Worm (Caenorhabditis elegans) whole organism, L2 larva: ENCODE results near the gene Y42G9A.2.

ENCODE experiments used
- C34F6.9 ChIP-seq: fragments of 150-350 bp; optimal IDR thresholded peaks from 2 replicates; lab custom pipeline; 2014; ENCODE audit warnings: missing biosample characterization, missing genetic modification characterization
- F13H6.1 ChIP-seq: sonication (generic microtip); optimal IDR thresholded peaks from 2 replicates; lab custom pipeline; 2016; ENCODE audit warnings: missing genetic modification characterization, missing compliant biosample characterization
- R02D3.7 ChIP-seq: fragments of 150-350 bp; optimal IDR thresholded peaks from 2 replicates; lab custom pipeline; 2014; ENCODE audit warnings: missing biosample characterization, missing genetic modification characterization
- Y55F3AM.14 ChIP-seq: fragments of 200-800 bp; sonication (Bioruptor generic); optimal IDR thresholded peaks from 2 replicates; lab custom pipeline; 2018; ENCODE audit warnings: mild to moderate bottlenecking, missing genetic modification characterization, missing compliant biosample characterization
- ZK546.5 ChIP-seq: sonication (generic microtip); optimal IDR thresholded peaks from 2 replicates; lab custom pipeline; 2017; ENCODE audit warnings: missing biosample characterization, missing genetic modification characterization
- aly-2 ChIP-seq: fragments of 150-350 bp; optimal IDR thresholded peaks from 2 replicates; lab custom pipeline; 2014; ENCODE audit warnings: missing biosample characterization, missing genetic modification characterization
- ceh-82 ChIP-seq: fragments of 150-350 bp; optimal IDR thresholded peaks from 2 replicates; lab custom pipeline; 2014; ENCODE audit warnings: missing biosample characterization, missing genetic modification characterization
- dmd-4 ChIP-seq: sonication (generic microtip); optimal IDR thresholded peaks from 2 replicates; lab custom pipeline; 2017; ENCODE audit warnings: missing biosample characterization, missing genetic modification characterization
- egl-27 ChIP-seq: sonication (generic microtip); optimal IDR thresholded peaks from 3 replicates; lab custom pipeline; 2017; ENCODE audit warnings: missing biosample characterization, missing genetic modification reagents, missing genetic modification characterization
- elt-1 ChIP-seq: fragments of 150-350 bp; optimal IDR thresholded peaks from 2 replicates; lab custom pipeline; 2014; ENCODE audit warnings: missing biosample characterization, missing genetic modification characterization
- elt-3 ChIP-seq: sonication (generic microtip); optimal IDR thresholded peaks from 2 replicates; lab custom pipeline; 2017; ENCODE audit warnings: missing biosample characterization, missing genetic modification characterization
- fos-1 ChIP-seq: fragments of 150-350 bp; optimal IDR thresholded peaks from 2 replicates; lab custom pipeline; 2014; ENCODE audit warnings: missing biosample characterization, missing genetic modification characterization
- gmeb-1 ChIP-seq: fragments of 150-350 bp; optimal IDR thresholded peaks from 2 replicates; lab custom pipeline; 2014; ENCODE audit warnings: missing biosample characterization, missing genetic modification characterization
- lin-11 ChIP-seq: fragments of 150-350 bp; sonication (generic microtip); optimal IDR thresholded peaks from 2 replicates; lab custom pipeline; 2014; ENCODE audit warnings: missing biosample characterization, missing genetic modification characterization, inconsistent platforms, mixed read lengths
- lin-13 ChIP-seq: fragments of 150-350 bp; optimal IDR thresholded peaks from 2 replicates; lab custom pipeline; 2014; ENCODE audit warnings: missing biosample characterization, missing genetic modification reagents, missing genetic modification characterization
- lsy-2 ChIP-seq, 2 experiments: fragments of 150-350 bp in 1 of 2; sonication (generic microtip) in 1 of 2; optimal IDR thresholded peaks; 2 replicates each; lab custom pipeline; 2014 to 2017; ENCODE audit warnings: missing biosample characterization in 2 of 2, missing genetic modification characterization in 2 of 2
- mdl-1 ChIP-seq, 2 experiments: fragments of 150-350 bp in 1 of 2; sonication (generic microtip) in 1 of 2; optimal IDR thresholded peaks; 2 replicates each; lab custom pipeline; 2017; ENCODE audit warnings: missing biosample characterization in 2 of 2, missing genetic modification characterization in 2 of 2
- nhr-10 ChIP-seq: sonication (generic microtip); optimal IDR thresholded peaks from 2 replicates; lab custom pipeline; 2017; ENCODE audit warnings: missing biosample characterization, missing genetic modification characterization
- nhr-21 ChIP-seq: fragments of 150-350 bp; optimal IDR thresholded peaks from 2 replicates; lab custom pipeline; 2014; ENCODE audit warnings: missing biosample characterization, missing genetic modification characterization
- nhr-237 ChIP-seq: fragments of 150-350 bp; optimal IDR thresholded peaks from 2 replicates; lab custom pipeline; 2014; ENCODE audit warnings: missing biosample characterization, missing genetic modification characterization
- nhr-6 ChIP-seq: fragments of 150-350 bp; optimal IDR thresholded peaks from 2 replicates; lab custom pipeline; 2014; ENCODE audit warnings: missing biosample characterization, missing genetic modification characterization
- peb-1 ChIP-seq: fragments of 150-350 bp; optimal IDR thresholded peaks from 2 replicates; lab custom pipeline; 2014; ENCODE audit warnings: missing biosample characterization, missing genetic modification characterization
- sem-4 ChIP-seq: fragments of 150-350 bp; optimal IDR thresholded peaks from 2 replicates; lab custom pipeline; 2014; ENCODE audit warnings: missing biosample characterization, missing genetic modification reagents, missing genetic modification characterization
- skn-1 ChIP-seq: sonication (generic microtip); optimal IDR thresholded peaks from 2 replicates; lab custom pipeline; 2017; ENCODE audit warnings: missing biosample characterization, missing genetic modification characterization
- sma-3 ChIP-seq: sonication (generic microtip); optimal IDR thresholded peaks from 2 replicates; lab custom pipeline; 2016; ENCODE audit warnings: missing genetic modification reagents, missing genetic modification characterization, missing compliant biosample characterization
- sma-9 ChIP-seq, 2 experiments: fragments of 150-350 bp in 1 of 2; sonication (generic microtip) in 1 of 2; optimal IDR thresholded peaks; 2 replicates each; lab custom pipeline; 2014 to 2016; ENCODE audit warnings: missing genetic modification characterization in 2 of 2, mild to moderate bottlenecking in 1 of 2, missing biosample characterization in 1 of 2, missing compliant biosample characterization in 1 of 2, missing genetic modification reagents in 1 of 2, moderate library complexity in 1 of 2
- snpc-4 ChIP-seq: fragments of 150-350 bp; optimal IDR thresholded peaks from 2 replicates; lab custom pipeline; 2014; ENCODE audit warnings: missing biosample characterization, missing genetic modification characterization
- unc-39 ChIP-seq: fragments of 150-350 bp; optimal IDR thresholded peaks from 2 replicates; lab custom pipeline; 2014; ENCODE audit warnings: missing biosample characterization, missing genetic modification characterization
- unc-55 ChIP-seq: fragments of 150-350 bp; sonication (generic microtip); optimal IDR thresholded peaks from 3 replicates; lab custom pipeline; 2014; ENCODE audit warnings: missing biosample characterization, missing genetic modification reagents, missing genetic modification characterization
- unc-62 ChIP-seq: fragments of 150-350 bp; optimal IDR thresholded peaks from 2 replicates; lab custom pipeline; 2014; ENCODE audit warnings: missing biosample characterization, missing genetic modification reagents, missing genetic modification characterization
- zag-1 ChIP-seq: fragments of 150-350 bp; optimal IDR thresholded peaks from 2 replicates; lab custom pipeline; 2014; ENCODE audit warnings: missing biosample characterization, missing genetic modification characterization
- ztf-1 ChIP-seq: fragments of 200-800 bp; sonication (Bioruptor generic); conservative IDR thresholded peaks from 2 replicates; pipeline ENCODE4 v1.3.6; 2022; ENCODE audit warnings: missing genetic modification characterization, missing compliant biosample characterization
- ztf-11 ChIP-seq: sonication (generic microtip); optimal IDR thresholded peaks from 2 replicates; lab custom pipeline; 2017; ENCODE audit warnings: missing biosample characterization, missing genetic modification characterization
- ztf-4 ChIP-seq: fragments of 150-350 bp; optimal IDR thresholded peaks from 2 replicates; lab custom pipeline; 2014; ENCODE audit warnings: missing biosample characterization, missing genetic modification characterization

Y42G9A.2 gene

ce11 chrIII:6146797-6147196 is 1.2 kb upstream of the Y42G9A.2 start:
- TF ChIP-seq fos-1 (no peak), lin-13 (GFP tag; lab: Kevin White, UChicago) (no peak), ztf-1 (GFP tag; lab: Robert Waterston, UW) (no peak), ztf-11 (tag; lab: Kevin White, UChicago) (no peak), nhr-6 (tag; lab: Kevin White, UChicago) (no peak), aly-2 (no peak), C34F6.9 (tag; lab: Kevin White, UChicago) (no peak), gmeb-1 (tag; lab: Kevin White, UChicago) (no peak)

DNA sequence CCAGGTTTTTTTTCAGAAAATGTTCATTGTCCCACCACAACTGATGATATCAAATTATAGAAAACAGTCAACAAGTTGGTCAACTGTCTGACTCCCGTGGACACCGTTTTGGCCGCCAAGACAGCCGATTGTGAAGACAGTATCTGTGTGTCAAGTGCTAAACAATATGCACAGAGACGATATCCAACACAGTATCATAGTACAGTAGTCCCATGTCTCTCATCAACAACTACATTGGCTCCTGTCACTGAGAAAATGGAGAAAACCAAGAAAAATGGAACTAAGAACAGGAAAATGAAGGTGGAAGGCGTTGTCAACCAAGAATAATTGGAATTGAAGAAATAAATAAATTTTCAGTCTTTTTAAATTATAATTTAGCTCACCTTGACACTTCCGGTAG is 698 bp downstream of the Y42G9A.2 start:
- TF ChIP-seq ZK546.5 (tag; lab: Kevin White, UChicago), result no peak
- no peak for TF ChIP-seq peb-1 (tag; lab: Kevin White, UChicago)
- TF ChIP-seq zag-1, result no peak
- no peak for TF ChIP-seq sma-3 (GFP tag; lab: Kevin White, UChicago)
- no peak for TF ChIP-seq nhr-237
- TF ChIP-seq egl-27 (tag; lab: Kevin White, UChicago), result no peak
- no peak for TF ChIP-seq sem-4 (tag; lab: Kevin White, UChicago)
- TF ChIP-seq skn-1 (tag; lab: Kevin White, UChicago), result no peak
- no peak for TF ChIP-seq unc-39 (tag; lab: Kevin White, UChicago)
- no peak for TF ChIP-seq elt-1 (tag; lab: Kevin White, UChicago)
- TF ChIP-seq ztf-4 (tag; lab: Kevin White, UChicago), result no peak
- no peak for TF ChIP-seq F13H6.1
- TF ChIP-seq lin-11 (tag; lab: Kevin White, UChicago), result no peak
- no peak for TF ChIP-seq mdl-1 (tag; optimal IDR thresholded peaks at IDR 0.05; lab: Kevin White, UChicago)
- TF ChIP-seq nhr-10, result no peak
- no peak for TF ChIP-seq elt-3 (tag; lab: Kevin White, UChicago)
- no peak for TF ChIP-seq unc-55
- TF ChIP-seq ceh-82 (tag; lab: Kevin White, UChicago), result no peak
- TF ChIP-seq, all 48 proteins: peak for 0

ce11 chrIII:6149467-6150072 is 1.6 kb downstream of the Y42G9A.2 start, which contains the start of the genes wht-7 and Y42G9A.1:
TSS of gene wht-7 (minus strand) at chrIII:6149597.
TSS of gene Y42G9A.1 (plus strand) at chrIII:6149961.
- TF ChIP-seq lin-13 (GFP tag; lab: Kevin White, UChicago) (no peak), egl-27 (tag; lab: Kevin White, UChicago) (no peak), dmd-4 (no peak), snpc-4 (tag; lab: Kevin White, UChicago) (no peak), unc-62 (GFP tag; lab: Kevin White, UChicago) (no peak), fos-1 (peak; percentile 67), gmeb-1 (tag; lab: Kevin White, UChicago) (peak; percentile 10), R02D3.7 (no peak), sma-9 (GFP tag; optimal IDR thresholded peaks at IDR 0.05; lab: Kevin White, UChicago) (no peak), sma-9 (tag; optimal IDR thresholded peaks at IDR 0.05; lab: Kevin White, UChicago) (no peak), ceh-82 (tag; lab: Kevin White, UChicago) (no peak), ZK546.5 (tag; lab: Kevin White, UChicago) (no peak), lsy-2 (tag; optimal IDR thresholded peaks at IDR 0.05; lab: Kevin White, UChicago) (no peak), skn-1 (tag; lab: Kevin White, UChicago) (no peak), nhr-10 (no peak)

DNA sequence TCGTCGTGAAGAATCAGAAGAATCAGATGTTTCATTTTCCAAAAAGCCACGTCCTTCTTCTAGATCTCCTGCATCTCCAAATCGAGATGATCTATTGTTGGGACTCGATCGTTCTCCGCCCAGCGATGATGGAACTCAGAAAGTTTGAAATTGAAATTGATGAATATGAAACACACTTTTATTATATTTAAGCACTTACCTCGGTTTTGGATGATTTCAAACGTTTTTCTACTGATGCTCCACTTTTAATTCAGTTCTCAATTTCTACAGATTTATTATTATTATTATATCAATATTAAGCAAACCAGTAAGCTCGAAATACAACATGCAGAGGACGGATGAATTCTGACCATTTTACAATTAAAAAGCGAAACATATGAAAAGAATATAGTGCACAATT is 6.6 kb downstream of the Y42G9A.2 start:
- TF ChIP-seq Y55F3AM.14, result no peak
- TF ChIP-seq snpc-4 (tag; lab: Kevin White, UChicago), result no peak

DNA sequence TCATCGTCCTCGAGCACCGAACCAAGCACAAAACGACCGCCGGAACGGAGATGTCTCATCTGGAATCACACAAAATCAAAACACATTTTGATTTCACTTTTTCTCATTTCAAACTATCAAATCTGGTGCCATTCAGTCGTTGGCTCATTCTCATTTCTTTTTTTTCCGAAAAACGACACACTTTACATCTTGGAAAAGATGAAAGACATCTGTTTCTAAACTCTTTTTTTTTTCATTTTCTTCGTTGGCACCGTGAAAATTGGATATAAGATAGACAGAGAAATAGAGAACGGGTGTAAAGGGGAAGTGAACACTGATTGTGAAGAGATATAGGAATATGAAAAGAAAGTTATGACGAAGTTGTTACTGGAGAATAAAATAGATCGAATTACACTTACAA is 7.8 kb downstream of the Y42G9A.2 start:
- peak; percentile 23 for TF ChIP-seq F13H6.1
- no peak for TF ChIP-seq sma-9 (GFP tag; optimal IDR thresholded peaks at IDR 0.05; lab: Kevin White, UChicago)
- TF ChIP-seq sma-9 (tag; optimal IDR thresholded peaks at IDR 0.05; lab: Kevin White, UChicago), result no peak
- no peak for TF ChIP-seq nhr-21 (tag; lab: Kevin White, UChicago)
- TF ChIP-seq C34F6.9 (tag; lab: Kevin White, UChicago), result peak; percentile 33
- TF ChIP-seq, all 48 proteins: peak for 2
